Worm (Caenorhabditis elegans) whole organism, young adult: ENCODE results near the gene C36E8.4.
A peak's percentile ranks its signal among the peaks of the same experiment; 100 is the strongest.

Source experiments
- B0261.1 ChIP-seq: sonication (generic microtip); optimal IDR thresholded peaks from 2 replicates; lab custom pipeline; 2016; ENCODE audit warnings: mild to moderate bottlenecking, missing genetic modification characterization, moderate library complexity, missing compliant biosample characterization
- F22D6.2 ChIP-seq: sonication (generic microtip); optimal IDR thresholded peaks from 2 replicates; lab custom pipeline; 2016; ENCODE audit warnings: mild to moderate bottlenecking, missing genetic modification characterization, missing compliant biosample characterization
- F55B11.4 ChIP-seq: sonication (generic microtip); optimal IDR thresholded peaks from 2 replicates; lab custom pipeline; 2016; ENCODE audit warnings: missing compliant biosample characterization, missing genetic modification characterization, borderline replicate concordance; ENCODE audit not compliant: insufficient read depth
- F57A8.1 ChIP-seq: fragments of 200-800 bp; sonication (Bioruptor generic); optimal IDR thresholded peaks from 2 replicates; lab custom pipeline; 2018; ENCODE audit warnings: mild to moderate bottlenecking, missing genetic modification characterization, moderate library complexity, missing compliant biosample characterization
- F57C9.4 ChIP-seq: sonication (generic microtip); optimal IDR thresholded peaks from 2 replicates; lab custom pipeline; 2017; ENCODE audit warnings: mild to moderate bottlenecking, missing genetic modification characterization, missing compliant biosample characterization
- K12H6.12 ChIP-seq: fragments of 200-800 bp; sonication (Bioruptor generic); optimal IDR thresholded peaks from 2 replicates; lab custom pipeline; 2018; ENCODE audit warnings: mild to moderate bottlenecking, missing genetic modification characterization, missing compliant biosample characterization
- T26A5.8 ChIP-seq: sonication (generic microtip); optimal IDR thresholded peaks from 2 replicates; lab custom pipeline; 2016; ENCODE audit warnings: missing genetic modification characterization, missing compliant biosample characterization
- Y53G8AR.9 ChIP-seq: fragments of 200-800 bp; sonication (Bioruptor generic); conservative IDR thresholded peaks from 2 replicates; pipeline ENCODE4 v1.3.6; 2022; ENCODE audit warnings: missing genetic modification reagents, missing genetic modification characterization, missing compliant biosample characterization
- Y79H2A.3 ChIP-seq: fragments of 200-800 bp; sonication (Bioruptor generic); conservative IDR thresholded peaks from 2 replicates; pipeline ENCODE4 v1.3.6; 2022; ENCODE audit warnings: missing genetic modification reagents, missing genetic modification characterization, missing compliant biosample characterization
- akir-1 ChIP-seq: fragments of 200-800 bp; sonication (Bioruptor generic); optimal IDR thresholded peaks from 2 replicates; lab custom pipeline; 2018; ENCODE audit warnings: mild to moderate bottlenecking, missing genetic modification characterization, moderate library complexity, missing compliant biosample characterization
- attf-3 ChIP-seq: fragments of 200-800 bp; sonication (Bioruptor generic); conservative IDR thresholded peaks from 2 replicates; pipeline ENCODE4 v1.3.6; 2022; ENCODE audit warnings: missing genetic modification reagents, missing genetic modification characterization, missing compliant biosample characterization
- attf-6 ChIP-seq: fragments of 200-800 bp; sonication (Bioruptor generic); IDR thresholded peaks from 2 replicates; pipeline ENCODE4 v1.3.6; 2022; ENCODE audit warnings: missing genetic modification reagents, missing genetic modification characterization, missing compliant biosample characterization
- bed-1 ChIP-seq: fragments of 200-800 bp; sonication (Bioruptor generic); IDR thresholded peaks from 2 replicates; pipeline ENCODE4 v1.3.6; 2022; ENCODE audit warnings: missing genetic modification reagents, missing genetic modification characterization, missing compliant biosample characterization
- ccch-3 ChIP-seq: fragments of 200-800 bp; sonication (Bioruptor generic); optimal IDR thresholded peaks from 2 replicates; lab custom pipeline; 2018; ENCODE audit warnings: mild to moderate bottlenecking, missing genetic modification characterization, missing compliant biosample characterization
- chd-7 ChIP-seq: sonication (generic microtip); optimal IDR thresholded peaks from 2 replicates; lab custom pipeline; 2016; ENCODE audit warnings: mild to moderate bottlenecking, missing genetic modification characterization, moderate library complexity, missing compliant biosample characterization
- dpff-1 ChIP-seq: sonication (generic microtip); optimal IDR thresholded peaks from 2 replicates; lab custom pipeline; 2017; ENCODE audit warnings: mild to moderate bottlenecking, missing genetic modification characterization, missing compliant biosample characterization
- efl-1 ChIP-seq: fragments of 150-350 bp; optimal IDR thresholded peaks from 2 replicates; lab custom pipeline; 2014; ENCODE audit warnings: missing biosample characterization, missing genetic modification reagents, missing genetic modification characterization
- egl-44 ChIP-seq: fragments of 200-800 bp; sonication (Bioruptor generic); IDR thresholded peaks from 2 replicates; pipeline ENCODE4 v1.3.6; 2022; ENCODE audit warnings: missing genetic modification reagents, missing genetic modification characterization, missing compliant biosample characterization
- fkh-3 ChIP-seq: sonication (generic microtip); optimal IDR thresholded peaks from 2 replicates; lab custom pipeline; 2016; ENCODE audit warnings: mild to moderate bottlenecking, missing genetic modification characterization, missing compliant biosample characterization
- hmg-1.2 ChIP-seq: fragments of 200-800 bp; sonication (Bioruptor generic); IDR thresholded peaks from 2 replicates; pipeline ENCODE4 v1.3.6; 2022; ENCODE audit warnings: missing genetic modification reagents, missing genetic modification characterization, missing compliant biosample characterization
- lag-1 ChIP-seq: fragments of 200-800 bp; sonication (Bioruptor generic); IDR thresholded peaks from 2 replicates; pipeline ENCODE4 v1.3.6; 2022; ENCODE audit warnings: missing genetic modification reagents, missing genetic modification characterization, missing compliant biosample characterization
- let-526 ChIP-seq: fragments of 200-800 bp; sonication (Bioruptor generic); IDR thresholded peaks from 2 replicates; pipeline ENCODE4 v1.3.6; 2022; ENCODE audit warnings: missing genetic modification reagents, missing genetic modification characterization, missing compliant biosample characterization
- let-607 ChIP-seq, 2 experiments: fragments of 200-800 bp in 1 of 2; sonication (Bioruptor generic) in 1 of 2; sonication (generic microtip) in 1 of 2; optimal IDR thresholded peaks; 2 replicates each; lab custom pipeline; 2016 to 2018; ENCODE audit warnings: mild to moderate bottlenecking in 2 of 2, missing compliant biosample characterization in 2 of 2, missing genetic modification characterization in 2 of 2, moderate library complexity in 2 of 2, missing genotype in 1 of 2
- lin-40 ChIP-seq: sonication (generic microtip); optimal IDR thresholded peaks from 2 replicates; lab custom pipeline; 2016; ENCODE audit warnings: missing genetic modification characterization, mild to moderate bottlenecking, missing compliant biosample characterization, missing genotype, missing genetic modification reagents
- lin-54 ChIP-seq: fragments of 200-800 bp; sonication (Bioruptor generic); optimal IDR thresholded peaks from 2 replicates; lab custom pipeline; 2018; ENCODE audit warnings: mild to moderate bottlenecking, missing genetic modification characterization, missing compliant biosample characterization
- lir-1 ChIP-seq: fragments of 200-800 bp; sonication (Bioruptor generic); conservative IDR thresholded peaks from 2 replicates; pipeline ENCODE4 v1.3.6; 2022; ENCODE audit warnings: missing genetic modification reagents, missing genetic modification characterization, missing compliant biosample characterization
- lsy-27 ChIP-seq: sonication (generic microtip); optimal IDR thresholded peaks from 2 replicates; lab custom pipeline; 2017; ENCODE audit warnings: missing genetic modification characterization, mild to moderate bottlenecking, missing compliant biosample characterization, antibody characterized with exemption, missing genotype, borderline replicate concordance; ENCODE audit not compliant: insufficient read depth
- madf-10 ChIP-seq: sonication (generic microtip); optimal IDR thresholded peaks from 2 replicates; lab custom pipeline; 2016; ENCODE audit warnings: mild to moderate bottlenecking, missing genetic modification characterization, missing compliant biosample characterization
- madf-8 ChIP-seq: fragments of 200-800 bp; sonication (Bioruptor generic); conservative IDR thresholded peaks from 2 replicates; pipeline ENCODE4 v1.3.6; 2022; ENCODE audit warnings: missing genetic modification reagents, missing genetic modification characterization, missing compliant biosample characterization
- nfya-1 ChIP-seq: sonication (generic microtip); optimal IDR thresholded peaks from 2 replicates; lab custom pipeline; 2017; ENCODE audit warnings: antibody characterized with exemption, missing compliant biosample characterization, missing genetic modification characterization, borderline replicate concordance; ENCODE audit not compliant: insufficient read depth
- nhr-27 ChIP-seq: fragments of 200-800 bp; sonication (Bioruptor generic); optimal IDR thresholded peaks from 2 replicates; lab custom pipeline; 2018; ENCODE audit warnings: mild to moderate bottlenecking, missing genetic modification characterization, moderate library complexity, missing compliant biosample characterization
- pbrm-1 ChIP-seq: fragments of 200-800 bp; sonication (Bioruptor generic); IDR thresholded peaks from 2 replicates; pipeline ENCODE4 v1.3.6; 2022; ENCODE audit warnings: missing genetic modification reagents, missing genetic modification characterization, missing compliant biosample characterization
- pha-4 ChIP-seq: fragments of 150-350 bp; sonication (generic microtip); optimal IDR thresholded peaks from 2 replicates; lab custom pipeline; 2014; ENCODE audit warnings: missing biosample characterization, missing genetic modification reagents, missing genetic modification characterization
- snpc-1.1 ChIP-seq: sonication (generic microtip); optimal IDR thresholded peaks from 2 replicates; lab custom pipeline; 2017; ENCODE audit warnings: missing genetic modification characterization, mild to moderate bottlenecking, missing compliant biosample characterization, antibody characterized with exemption, moderate library complexity, missing genotype, missing genetic modification reagents; ENCODE audit not compliant: insufficient read depth
- snpc-3.4 ChIP-seq: sonication (generic microtip); optimal IDR thresholded peaks from 2 replicates; lab custom pipeline; 2017; ENCODE audit warnings: missing genetic modification characterization, mild to moderate bottlenecking, missing compliant biosample characterization, antibody characterized with exemption, moderate library complexity, missing genotype, missing genetic modification reagents
- snpc-4 ChIP-seq, 5 experiments: fragments of 150-350 bp in 1 of 5; sonication (generic microtip) in 4 of 5; optimal IDR thresholded peaks; 2 replicates each; lab custom pipeline; 2014 to 2018; ENCODE audit warnings: missing genetic modification characterization in 5 of 5, missing biosample characterization in 3 of 5, antibody characterized with exemption in 2 of 5, mild to moderate bottlenecking in 2 of 5, missing compliant biosample characterization in 2 of 5, missing genotype in 2 of 5, moderate library complexity in 2 of 5, missing genetic modification reagents in 1 of 5
- somi-1 ChIP-seq: fragments of 200-800 bp; sonication (Bioruptor generic); optimal IDR thresholded peaks from 2 replicates; lab custom pipeline; 2018; ENCODE audit warnings: mild to moderate bottlenecking, missing genetic modification characterization, missing compliant biosample characterization
- sptf-2 ChIP-seq: fragments of 200-800 bp; sonication (Bioruptor generic); optimal IDR thresholded peaks from 2 replicates; lab custom pipeline; 2018; ENCODE audit warnings: mild to moderate bottlenecking, missing genetic modification characterization, missing compliant biosample characterization
- tbp1 ChIP-seq: fragments of 200-800 bp; sonication (Bioruptor generic); optimal IDR thresholded peaks from 2 replicates; lab custom pipeline; 2018; ENCODE audit warnings: mild to moderate bottlenecking, missing genetic modification characterization, missing compliant biosample characterization
- unc-130 ChIP-seq: sonication (generic microtip); optimal IDR thresholded peaks from 2 replicates; lab custom pipeline; 2016; ENCODE audit warnings: missing genetic modification reagents, missing genetic modification characterization, missing compliant biosample characterization
- ztf-18 ChIP-seq: sonication (generic microtip); optimal IDR thresholded peaks from 2 replicates; lab custom pipeline; 2016; ENCODE audit warnings: missing genotype, mild to moderate bottlenecking, missing genetic modification characterization, missing compliant biosample characterization
- ztf-6 ChIP-seq: fragments of 200-800 bp; sonication (Bioruptor generic); IDR thresholded peaks from 2 replicates; pipeline ENCODE4 v1.3.6; 2022; ENCODE audit warnings: missing genetic modification reagents, missing genetic modification characterization, missing compliant biosample characterization

Gene C36E8.4

DNA sequence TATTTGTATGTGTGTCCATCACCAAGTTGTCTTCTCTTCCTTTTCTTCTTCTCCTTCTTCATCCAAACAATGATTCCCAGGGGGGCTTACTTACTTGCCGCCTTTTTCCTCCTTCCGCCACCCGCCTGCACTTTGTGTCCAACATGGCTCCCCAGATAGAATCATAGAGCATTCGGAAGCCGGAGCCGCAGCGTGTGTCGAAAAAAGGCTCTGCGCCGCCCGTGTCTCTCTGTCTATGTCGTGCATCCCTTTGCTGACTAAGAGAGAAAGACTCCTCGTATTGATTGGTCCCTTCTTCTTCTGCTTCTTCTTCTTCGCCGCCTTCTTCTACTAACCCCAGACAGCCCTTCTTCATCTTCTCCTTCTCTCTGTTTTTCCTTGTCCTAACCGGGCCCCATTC lies 51.6 kb downstream of the C36E8.4 start (continued):
- TF ChIP-seq lin-40 (tag; lab: Kevin White, UChicago) (no peak), lir-1 (GFP tag; lab: Robert Waterston, UW) (no peak), attf-3 (GFP tag; lab: Robert Waterston, UW) (0 out of 2 replicates have a peak, but pooled peaks have one; percentile 16), let-526 (GFP tag; lab: Robert Waterston, UW) (no peak), let-607 (tag; optimal IDR thresholded peaks at IDR 0.05; lab: Kevin White, UChicago) (no peak), K12H6.12 (peak; percentile 33), ztf-18 (peak; percentile 1), unc-130 (no peak), nhr-27 (no peak), chd-7 (tag; lab: Kevin White, UChicago) (no peak), egl-44 (GFP tag; lab: Robert Waterston, UW) (no peak), F57C9.4 (tag; lab: Kevin White, UChicago) (no peak), snpc-4 (GFP tag; optimal IDR thresholded peaks at IDR 0.05; lab: Kevin White, UChicago) (no peak), snpc-4 (tag; optimal IDR thresholded peaks at IDR 0.05; lab: Kevin White, UChicago) (no peak), F57A8.1 (GFP tag; lab: Kevin White, UChicago) (no peak), nfya-1 (tag; lab: Kevin White, UChicago) (no peak), T26A5.8 (tag; lab: Kevin White, UChicago) (no peak), madf-8 (GFP tag; lab: Robert Waterston, UW) (no peak), pha-4 (tag; lab: Kevin White, UChicago) (no peak), lin-54 (no peak), snpc-3.4 (tag; lab: Kevin White, UChicago) (no peak), snpc-1.1 (no peak), somi-1 (GFP tag; lab: Kevin White, UChicago) (no peak), hmg-1.2 (GFP tag; lab: Robert Waterston, UW) (no peak; the same call in 1 of the 2 replicates), Y53G8AR.9 (GFP tag; lab: Robert Waterston, UW) (no peak), pbrm-1 (GFP tag; lab: Robert Waterston, UW) (no peak), sptf-2 (no peak), lsy-27 (tag; lab: Kevin White, UChicago) (no peak), Y79H2A.3 (no peak), dpff-1 (no peak), lag-1 (GFP tag; lab: Robert Waterston, UW) (no peak), B0261.1 (tag; lab: Kevin White, UChicago) (no peak), F55B11.4 (no peak), F22D6.2 (tag; lab: Kevin White, UChicago) (no peak), efl-1 (GFP tag; lab: Kevin White, UChicago) (no peak), ccch-3 (GFP tag; lab: Kevin White, UChicago) (no peak), ztf-6 (GFP tag; lab: Robert Waterston, UW) (no peak), fkh-3 (tag; lab: Kevin White, UChicago) (no peak), tbp1 (GFP tag; lab: Kevin White, UChicago) (no peak), madf-10 (tag; lab: Kevin White, UChicago) (no peak), akir-1 (GFP tag; lab: Kevin White, UChicago) (no peak), bed-1 (no peak), attf-6 (GFP tag; lab: Robert Waterston, UW) (no peak)
